Worm (Caenorhabditis elegans) whole organism, late embryonic: ENCODE results near the gene cfz-2.
A peak's percentile ranks its signal among the peaks of the same experiment; 100 is the strongest.

Experiments used
- F13H6.1 ChIP-seq: sonication (generic microtip); optimal IDR thresholded peaks from 2 replicates; lab custom pipeline; 2016; ENCODE audit warnings: missing genetic modification characterization, missing compliant biosample characterization
- K02D7.2 ChIP-seq: sonication (generic microtip); optimal IDR thresholded peaks from 2 replicates; lab custom pipeline; 2017; ENCODE audit warnings: mild to moderate bottlenecking, missing genetic modification characterization, missing compliant biosample characterization
- T23F11.4 ChIP-seq: fragments of 200-800 bp; sonication (Bioruptor generic); optimal IDR thresholded peaks from 2 replicates; lab custom pipeline; 2018; ENCODE audit warnings: mild to moderate bottlenecking, missing genetic modification characterization, missing compliant biosample characterization
- Y22D7AL.16 ChIP-seq: sonication (generic microtip); optimal IDR thresholded peaks from 2 replicates; lab custom pipeline; 2016; ENCODE audit warnings: missing genetic modification characterization, missing compliant biosample characterization
- ahr-1 ChIP-seq: sonication (generic microtip); optimal IDR thresholded peaks from 2 replicates; lab custom pipeline; 2016; ENCODE audit warnings: missing genetic modification characterization, missing compliant biosample characterization
- ceh-14 ChIP-seq: sonication (generic microtip); optimal IDR thresholded peaks from 2 replicates; lab custom pipeline; 2016; ENCODE audit warnings: missing genotype, missing genetic modification characterization, missing compliant biosample characterization
- ceh-19 ChIP-seq: fragments of 200-800 bp; sonication (Bioruptor generic); optimal IDR thresholded peaks from 2 replicates; lab custom pipeline; 2018; ENCODE audit warnings: mild to moderate bottlenecking, missing genetic modification characterization, missing compliant biosample characterization
- ceh-2 ChIP-seq: sonication (generic microtip); optimal IDR thresholded peaks from 2 replicates; lab custom pipeline; 2016; ENCODE audit warnings: missing genotype, missing genetic modification characterization, missing compliant biosample characterization
- ceh-22 ChIP-seq: sonication (generic microtip); optimal IDR thresholded peaks from 2 replicates; lab custom pipeline; 2017; ENCODE audit warnings: missing biosample characterization, missing genetic modification characterization
- ceh-24 ChIP-seq: sonication (generic microtip); optimal IDR thresholded peaks from 2 replicates; lab custom pipeline; 2016; ENCODE audit warnings: mild to moderate bottlenecking, missing genetic modification characterization, missing compliant biosample characterization
- ceh-31 ChIP-seq: sonication (generic microtip); optimal IDR thresholded peaks from 2 replicates; lab custom pipeline; 2016; ENCODE audit warnings: missing genetic modification characterization, missing compliant biosample characterization
- ceh-34 ChIP-seq: sonication (generic microtip); optimal IDR thresholded peaks from 2 replicates; lab custom pipeline; 2016; ENCODE audit warnings: mild to moderate bottlenecking, missing genetic modification characterization, missing compliant biosample characterization
- ceh-45 ChIP-seq: fragments of 200-800 bp; sonication (Bioruptor generic); IDR thresholded peaks from 2 replicates; pipeline ENCODE4 v1.3.6; 2022; ENCODE audit warnings: missing genetic modification reagents, missing genetic modification characterization, missing compliant biosample characterization
- ceh-6 ChIP-seq: fragments of 200-800 bp; sonication (Bioruptor generic); optimal IDR thresholded peaks from 2 replicates; lab custom pipeline; 2018; ENCODE audit warnings: mild to moderate bottlenecking, missing genetic modification characterization, missing compliant biosample characterization
- ceh-9 ChIP-seq: sonication (generic microtip); optimal IDR thresholded peaks from 2 replicates; lab custom pipeline; 2016; ENCODE audit warnings: mild to moderate bottlenecking, missing genetic modification characterization, inconsistent platforms, missing compliant biosample characterization
- che-1 ChIP-seq: sonication (generic microtip); optimal IDR thresholded peaks from 2 replicates; lab custom pipeline; 2016; ENCODE audit warnings: mild to moderate bottlenecking, missing genetic modification characterization, missing compliant biosample characterization
- elt-4 ChIP-seq: sonication (generic microtip); optimal IDR thresholded peaks from 2 replicates; lab custom pipeline; 2016; ENCODE audit warnings: missing genetic modification characterization, missing compliant biosample characterization
- ets-4 ChIP-seq: sonication (generic microtip); optimal IDR thresholded peaks from 2 replicates; lab custom pipeline; 2016; ENCODE audit warnings: missing genetic modification characterization, missing compliant biosample characterization
- eyg-1 ChIP-seq: sonication (generic microtip); optimal IDR thresholded peaks from 2 replicates; lab custom pipeline; 2016; ENCODE audit warnings: missing genotype, missing genetic modification characterization, missing compliant biosample characterization
- fkh-10 ChIP-seq: fragments of 150-350 bp; optimal IDR thresholded peaks from 2 replicates; lab custom pipeline; 2014; ENCODE audit warnings: missing biosample characterization, missing genetic modification reagents, missing genetic modification characterization
- fkh-6 ChIP-seq: sonication (generic microtip); optimal IDR thresholded peaks from 2 replicates; lab custom pipeline; 2016; ENCODE audit warnings: missing genetic modification characterization, missing compliant biosample characterization
- hlh-15 ChIP-seq: sonication (generic microtip); optimal IDR thresholded peaks from 2 replicates; lab custom pipeline; 2016; ENCODE audit warnings: missing genetic modification characterization, missing compliant biosample characterization
- hlh-30 ChIP-seq: sonication (generic microtip); optimal IDR thresholded peaks from 2 replicates; lab custom pipeline; 2017; ENCODE audit warnings: antibody characterized with exemption, missing genetic modification characterization, missing compliant biosample characterization; ENCODE audit not compliant: insufficient read depth
- hlh-6 ChIP-seq: sonication (generic microtip); optimal IDR thresholded peaks from 2 replicates; lab custom pipeline; 2016; ENCODE audit warnings: missing genotype, missing genetic modification characterization, missing compliant biosample characterization
- hlh-8 ChIP-seq: sonication (generic microtip); optimal IDR thresholded peaks from 2 replicates; lab custom pipeline; 2016; ENCODE audit warnings: missing genotype, missing genetic modification characterization, missing compliant biosample characterization
- nfya-1 ChIP-seq: sonication (generic microtip); optimal IDR thresholded peaks from 2 replicates; lab custom pipeline; 2017; ENCODE audit warnings: missing genetic modification characterization, mild to moderate bottlenecking, missing compliant biosample characterization, antibody characterized with exemption, moderate library complexity
- nhr-11 ChIP-seq: fragments of 150-350 bp; optimal IDR thresholded peaks from 2 replicates; lab custom pipeline; 2014; ENCODE audit warnings: missing biosample characterization, missing genetic modification characterization
- pag-3 ChIP-seq: sonication (generic microtip); optimal IDR thresholded peaks from 2 replicates; lab custom pipeline; 2016; ENCODE audit warnings: missing compliant biosample characterization, missing genetic modification characterization, borderline replicate concordance
- pha-4 ChIP-seq: fragments of 150-350 bp; optimal IDR thresholded peaks from 2 replicates; lab custom pipeline; 2018; ENCODE audit warnings: missing biosample characterization, missing genetic modification reagents, missing genetic modification characterization
- pros-1 ChIP-seq: fragments of 150-350 bp; optimal IDR thresholded peaks from 2 replicates; lab custom pipeline; 2014; ENCODE audit warnings: missing biosample characterization, missing genetic modification reagents, missing genetic modification characterization
- rnt-1 ChIP-seq: sonication (generic microtip); optimal IDR thresholded peaks from 2 replicates; lab custom pipeline; 2016; ENCODE audit warnings: missing genetic modification characterization, missing compliant biosample characterization
- sdc-2 ChIP-seq: sonication (generic microtip); optimal IDR thresholded peaks from 2 replicates; lab custom pipeline; 2016; ENCODE audit warnings: missing genotype, missing genetic modification characterization, missing compliant biosample characterization
- sox-2 ChIP-seq: fragments of 200-800 bp; sonication (Bioruptor generic); IDR thresholded peaks from 2 replicates; pipeline ENCODE4 v1.3.6; 2022; ENCODE audit warnings: missing genetic modification reagents, missing genetic modification characterization, missing compliant biosample characterization
- sox-4 ChIP-seq: sonication (generic microtip); optimal IDR thresholded peaks from 2 replicates; lab custom pipeline; 2017; ENCODE audit warnings: mild to moderate bottlenecking, missing genetic modification characterization, inconsistent platforms, missing compliant biosample characterization
- ttx-3 ChIP-seq: sonication (generic microtip); optimal IDR thresholded peaks from 2 replicates; lab custom pipeline; 2016; ENCODE audit warnings: missing genetic modification reagents, missing genetic modification characterization, missing compliant biosample characterization
- unc-42 ChIP-seq: sonication (generic microtip); optimal IDR thresholded peaks from 2 replicates; lab custom pipeline; 2016; ENCODE audit warnings: missing genotype, missing genetic modification characterization, missing compliant biosample characterization
- unc-55 ChIP-seq: sonication (generic microtip); optimal IDR thresholded peaks from 2 replicates; lab custom pipeline; 2017; ENCODE audit warnings: missing biosample characterization, missing genetic modification reagents, missing genetic modification characterization
- ztf-16 ChIP-seq: sonication (generic microtip); optimal IDR thresholded peaks from 2 replicates; lab custom pipeline; 2017; ENCODE audit warnings: missing genetic modification characterization, missing compliant biosample characterization

Gene cfz-2

ce11 chrV:3444777-3445089, at the start of gene cfz-2:
TSS of gene cfz-2 (minus strand) at chrV:3444877.
- no peak for TF ChIP-seq pha-4
- peak; percentile 71 for TF ChIP-seq ceh-34 (tag; lab: Kevin White, UChicago)

DNA sequence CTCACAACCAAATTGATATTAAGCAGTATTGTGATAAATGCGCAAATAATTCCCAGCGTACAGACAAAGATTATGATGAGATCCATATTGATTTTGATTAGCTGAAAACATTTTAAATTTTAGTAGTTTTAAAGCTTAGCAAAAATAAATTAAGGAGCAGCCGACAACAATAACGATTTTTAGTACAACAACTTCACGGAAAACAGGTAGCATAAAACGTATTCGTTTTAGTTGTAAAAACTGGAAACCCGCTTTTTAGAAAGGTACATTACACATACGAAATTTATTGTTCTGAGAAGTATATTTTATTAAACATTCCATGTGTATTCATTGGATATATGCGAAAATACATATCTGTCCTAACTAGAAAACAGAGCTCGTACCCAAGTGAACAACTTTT, 45.8 kb upstream of the cfz-2 start, which contains the start of gene srbc-36:
Gene srbc-36 (minus strand): TSS at position 101 of the 400 bp plus-strand sequence.
- TF ChIP-seq nhr-11 (tag; lab: Kevin White, UChicago) (no peak), K02D7.2 (tag; lab: Kevin White, UChicago) (no peak), fkh-6 (tag; lab: Kevin White, UChicago) (no peak), hlh-15 (tag; lab: Kevin White, UChicago) (no peak), ceh-14 (no peak), elt-4 (no peak), F13H6.1 (tag; lab: Kevin White, UChicago) (no peak), nfya-1 (tag; lab: Kevin White, UChicago) (no peak)
- TF ChIP-seq, all 69 proteins: peak for 0

ce11 chrV:3486857-3487256, 42.2 kb upstream of the cfz-2 start, which contains the start of gene srbc-32:
TSS of gene srbc-32 (minus strand) at chrV:3486957.
- TF ChIP-seq sox-4 (tag; lab: Kevin White, UChicago) (no peak), ttx-3 (tag; lab: Kevin White, UChicago) (no peak), ceh-34 (tag; lab: Kevin White, UChicago) (no peak)

DNA sequence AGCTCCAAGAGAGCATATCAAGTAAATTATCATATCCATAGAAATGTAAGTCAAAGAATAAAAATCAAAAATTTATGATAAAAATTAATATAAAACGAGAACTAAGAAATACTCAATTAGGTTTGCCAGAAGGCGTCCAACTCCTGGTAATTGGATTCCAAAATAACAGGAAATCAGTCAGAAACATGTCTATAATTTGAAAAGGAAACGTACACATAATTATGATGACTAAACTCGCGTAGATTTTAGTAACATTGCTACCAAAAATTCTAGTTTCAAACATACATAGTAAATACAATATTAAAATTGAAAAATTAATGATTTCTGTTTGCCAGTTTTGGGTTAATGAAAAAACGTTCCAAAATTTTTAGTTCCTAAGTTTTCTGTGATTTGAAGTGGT, 40.0 kb upstream of the cfz-2 start, which contains the start of gene srbc-33:
Gene srbc-33 (minus strand): TSS at position 101 of the 400 bp plus-strand sequence.
- TF ChIP-seq ttx-3 (tag; lab: Kevin White, UChicago): no peak

- TF ChIP-seq unc-55: no peak
- no peak for TF ChIP-seq ceh-31
- no peak for TF ChIP-seq hlh-6 (tag; lab: Kevin White, UChicago)
- TF ChIP-seq ceh-34 (tag; lab: Kevin White, UChicago): no peak
- no peak for TF ChIP-seq T23F11.4 (GFP tag; lab: Kevin White, UChicago)
- no peak for TF ChIP-seq pros-1 (tag; lab: Kevin White, UChicago)
- TF ChIP-seq ets-4: no peak
- TF ChIP-seq ceh-2 (tag; lab: Kevin White, UChicago): no peak
- no peak for TF ChIP-seq sox-2 (GFP tag; lab: Robert Waterston, UW)
- no peak for TF ChIP-seq hlh-8 (tag; lab: Kevin White, UChicago)
- no peak for TF ChIP-seq hlh-30 (tag; lab: Kevin White, UChicago)
- TF ChIP-seq sox-4 (tag; lab: Kevin White, UChicago): no peak
- no peak for TF ChIP-seq unc-42
Observed at ce11 chrV:3482550-3483002, 37.9 kb upstream of the cfz-2 start, which contains the start of gene lys-7. TSS of gene lys-7 (minus strand) at chrV:3482600.

DNA sequence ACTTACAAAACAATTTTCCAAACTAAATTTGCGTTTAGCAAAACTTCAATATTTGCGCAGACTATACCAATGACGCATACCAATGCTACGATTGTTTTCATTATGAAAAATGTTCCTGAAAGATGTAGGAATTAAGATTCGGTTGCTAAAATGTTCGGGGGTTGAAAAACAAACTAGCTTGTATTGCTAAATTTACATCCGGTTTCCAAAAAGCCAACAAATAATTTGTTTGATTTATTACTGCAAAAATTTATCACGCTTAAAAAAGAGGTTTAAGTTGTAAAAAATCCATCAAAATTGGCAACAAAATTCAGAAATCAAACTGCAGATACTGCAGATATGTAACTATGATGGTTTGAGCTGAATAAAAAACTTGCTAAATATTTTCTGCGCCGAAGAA, 35.7 kb upstream of the cfz-2 start, which contains the start of gene srbc-30:
Gene srbc-30 (minus strand): TSS at position 101 of the 400 bp plus-strand sequence.
- TF ChIP-seq ceh-2 (tag; lab: Kevin White, UChicago): no peak
- TF ChIP-seq ceh-9 (tag; lab: Kevin White, UChicago): no peak
- TF ChIP-seq ahr-1 (tag; lab: Kevin White, UChicago): no peak
- no peak for TF ChIP-seq sdc-2 (tag; lab: Kevin White, UChicago)
- no peak for TF ChIP-seq ceh-24 (tag; lab: Kevin White, UChicago)
- no peak for TF ChIP-seq hlh-8 (tag; lab: Kevin White, UChicago)

DNA sequence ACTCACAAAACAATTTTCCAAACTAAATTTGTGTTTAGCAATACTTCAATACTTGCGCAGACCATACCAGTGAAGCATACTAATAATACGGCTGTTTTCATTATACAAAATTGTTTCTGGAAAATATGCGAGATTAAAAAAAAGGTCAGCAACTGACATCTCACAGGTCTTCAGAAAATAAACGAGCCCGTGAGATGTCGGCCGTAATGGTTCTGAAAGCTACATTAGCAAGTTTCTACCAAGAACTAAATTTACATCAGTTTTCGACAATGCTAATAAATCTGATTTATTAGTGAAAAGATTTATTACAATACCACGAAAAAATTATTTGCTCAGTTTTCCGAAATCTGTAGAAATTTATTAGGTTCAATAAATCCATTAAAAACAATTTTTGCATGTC, 32.8 kb upstream of the cfz-2 start, which contains the start of gene srbc-31:
Gene srbc-31 (minus strand): TSS at position 101 of the 400 bp plus-strand sequence.
- no peak for TF ChIP-seq che-1
- no peak for TF ChIP-seq ceh-19 (GFP tag; lab: Kevin White, UChicago)
- no peak for TF ChIP-seq sdc-2 (tag; lab: Kevin White, UChicago)
- no peak for TF ChIP-seq pag-3 (tag; lab: Kevin White, UChicago)
- TF ChIP-seq ceh-22 (tag; lab: Kevin White, UChicago): no peak
- no peak for TF ChIP-seq hlh-6 (tag; lab: Kevin White, UChicago)
- no peak for TF ChIP-seq Y22D7AL.16 (tag; lab: Kevin White, UChicago)
- TF ChIP-seq ceh-45 (GFP tag; lab: Robert Waterston, UW): no peak
- TF ChIP-seq eyg-1 (tag; lab: Kevin White, UChicago): no peak
- no peak for TF ChIP-seq ceh-6
- TF ChIP-seq sox-4 (tag; lab: Kevin White, UChicago): no peak
- TF ChIP-seq hlh-30 (tag; lab: Kevin White, UChicago): no peak
- TF ChIP-seq ztf-16: no peak
- TF ChIP-seq fkh-10 (GFP tag; lab: Kevin White, UChicago): no peak
- TF ChIP-seq rnt-1 (tag; lab: Kevin White, UChicago): no peak
